Worm (Caenorhabditis elegans): ENCODE measurements around the gene nhr-221.

DNA sequence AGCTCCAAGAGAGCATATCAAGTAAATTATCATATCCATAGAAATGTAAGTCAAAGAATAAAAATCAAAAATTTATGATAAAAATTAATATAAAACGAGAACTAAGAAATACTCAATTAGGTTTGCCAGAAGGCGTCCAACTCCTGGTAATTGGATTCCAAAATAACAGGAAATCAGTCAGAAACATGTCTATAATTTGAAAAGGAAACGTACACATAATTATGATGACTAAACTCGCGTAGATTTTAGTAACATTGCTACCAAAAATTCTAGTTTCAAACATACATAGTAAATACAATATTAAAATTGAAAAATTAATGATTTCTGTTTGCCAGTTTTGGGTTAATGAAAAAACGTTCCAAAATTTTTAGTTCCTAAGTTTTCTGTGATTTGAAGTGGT is 50.5 kb downstream of the nhr-221 start, which contains the start of gene srbc-33:
- TF ChIP-seq unc-62 (GFP tag; optimal IDR thresholded peaks at IDR 0.05), result no peak
- TF ChIP-seq chd-7 (tag; optimal IDR thresholded peaks at IDR 0.05), result no peak
- TF ChIP-seq ets-4 (GFP tag; optimal IDR thresholded peaks at IDR 0.05), result no peak
- no peak for TF ChIP-seq F33H1.4 (GFP tag; IDR thresholded peaks at IDR 0.05)
- no peak for TF ChIP-seq ceh-27 (GFP tag; optimal IDR thresholded peaks at IDR 0.05)
- no peak for TF ChIP-seq pha-4 (tag; optimal IDR thresholded peaks at IDR 0.05)
- TF ChIP-seq unc-130 (GFP tag; optimal IDR thresholded peaks at IDR 0.05), result no peak
- TF ChIP-seq F37B4.10 (GFP tag; IDR thresholded peaks at IDR 0.05), result no peak
- TF ChIP-seq F52B5.7 (tag; optimal IDR thresholded peaks at IDR 0.05), result no peak

Measured in whole organism, young adult.